Fruit fly (Drosophila melanogaster): ENCODE measurements around the gene CG5880.

DNA sequence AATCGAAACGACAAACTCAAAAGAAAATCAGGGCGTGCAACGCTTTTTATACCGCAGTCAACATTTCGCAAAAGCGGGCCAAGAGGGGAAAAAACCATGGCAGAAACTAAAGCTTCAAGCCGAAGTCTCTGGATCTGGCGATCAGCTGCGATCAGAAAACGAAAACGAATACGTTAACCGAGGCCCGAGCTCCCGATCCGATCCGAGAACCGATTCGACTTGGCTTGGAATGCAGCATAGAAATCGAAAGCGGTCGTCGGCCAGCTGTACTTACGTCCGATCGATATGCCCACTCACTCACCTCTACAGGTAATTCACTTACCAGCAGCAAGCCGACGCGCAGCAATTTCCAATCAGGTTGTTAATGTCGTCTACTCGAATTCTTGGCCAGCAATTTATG is 25.4 kb upstream of the CG5880 start, which contains the start of gene Cpr97Eb:
- TF ChIP-seq gsb (GFP tag; IDR thresholded peaks at IDR 0.05), result no peak
- TF ChIP-seq knrl (GFP tag; IDR thresholded peaks at IDR 0.05; ENCODE audit: partially characterized antibody), result no peak
- TF ChIP-seq nom (GFP tag; optimal IDR thresholded peaks at IDR 0.05), result no peak
- TF ChIP-seq CG2712 (tag; optimal IDR thresholded peaks at IDR 0.05), result no peak
- no peak for TF ChIP-seq fd96Cb (tag; optimal IDR thresholded peaks at IDR 0.05)
- no peak for TF ChIP-seq CG11695 (GFP tag; IDR thresholded peaks at IDR 0.05)
- TF ChIP-seq ttk (GFP tag; IDR thresholded peaks at IDR 0.05), result no peak
- no peak for TF ChIP-seq chn (GFP tag; optimal IDR thresholded peaks at IDR 0.05)
- TF ChIP-seq CG10654 (GFP tag; optimal IDR thresholded peaks at IDR 0.05), result no peak
- TF ChIP-seq CG6765 (GFP tag; optimal IDR thresholded peaks at IDR 0.05), result no peak

All from whole organism, embryonic.